Worm (Caenorhabditis elegans): Measurements from ENCODE around the gene F17C8.6.

DNA sequence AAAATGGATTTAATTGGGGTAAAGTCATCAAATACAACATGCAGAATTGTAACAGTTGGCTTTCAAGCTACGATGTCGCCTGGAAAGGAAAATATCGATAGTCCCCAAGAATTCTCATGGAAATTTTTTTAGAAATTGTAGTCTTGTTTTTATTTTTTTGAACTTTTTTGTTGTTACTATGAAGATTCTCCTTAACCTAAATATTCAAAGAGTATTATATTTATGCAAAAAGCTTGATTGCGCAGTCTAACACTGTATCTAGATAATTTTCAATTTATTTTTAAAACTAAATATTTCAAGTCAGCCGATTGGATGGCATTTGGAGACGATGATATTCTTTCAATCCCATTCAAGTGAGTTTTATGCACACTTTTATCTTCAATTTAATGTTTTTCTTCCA is 40.6 kb downstream of the F17C8.6 start, which contains the start of gene pgap-2:
- TF ChIP-seq attf-5 (GFP tag; optimal IDR thresholded peaks at IDR 0.05) = no peak
- no peak for TF ChIP-seq Y53F4B.3 (GFP tag; IDR thresholded peaks at IDR 0.05)
- TF ChIP-seq egrh-3 (GFP tag; IDR thresholded peaks at IDR 0.05) = no peak
- TF ChIP-seq nhr-90 (tag; optimal IDR thresholded peaks at IDR 0.05) = no peak
- TF ChIP-seq unc-62 (GFP tag; optimal IDR thresholded peaks at IDR 0.05) = no peak
